Fruit fly (Drosophila melanogaster) whole organism, embryonic: ENCODE measurements around the gene Enoph.

Experiments
- CG10147 ChIP-seq: fragments of 200-800 bp; sonication (Bioruptor generic); optimal IDR thresholded peaks from 2 replicates; lab custom pipeline; 2019; ENCODE audit warnings: missing biosample characterization, mild to moderate bottlenecking, missing genetic modification characterization, moderate library complexity
- CG10543 ChIP-seq: fragments of 200-800 bp; sonication (Bioruptor generic); optimal IDR thresholded peaks from 3 replicates; lab custom pipeline; 2017; ENCODE audit warnings: missing biosample characterization, mild to moderate bottlenecking, missing genetic modification characterization, moderate library complexity
- CG11504 ChIP-seq: fragments of 200-800 bp; sonication (Bioruptor generic); optimal IDR thresholded peaks from 3 replicates; lab custom pipeline; 2019; ENCODE audit warnings: missing biosample characterization, mild to moderate bottlenecking, missing genetic modification characterization, moderate library complexity
- CG11560 ChIP-seq: fragments of 200-800 bp; sonication (Bioruptor generic); IDR thresholded peaks from 3 replicates; pipeline ENCODE4 v1.3.6; 2022; ENCODE audit warnings: missing biosample characterization, missing genetic modification characterization
- CG11723 ChIP-seq: fragments of 200-800 bp; sonication (Bioruptor generic); optimal IDR thresholded peaks from 2 replicates; lab custom pipeline; 2017; ENCODE audit warnings: missing biosample characterization, mild to moderate bottlenecking, missing genetic modification characterization
- CG12769 ChIP-seq: fragments of 200-800 bp; sonication (Bioruptor generic); optimal IDR thresholded peaks from 2 replicates; lab custom pipeline; 2019; ENCODE audit warnings: missing biosample characterization, mild to moderate bottlenecking, missing genetic modification characterization, moderate library complexity
- CG15269 ChIP-seq: fragments of 200-800 bp; sonication (Bioruptor generic); optimal IDR thresholded peaks from 2 replicates; lab custom pipeline; 2018; ENCODE audit warnings: missing biosample characterization, mild to moderate bottlenecking, missing genetic modification characterization, moderate library complexity
- CG17186 ChIP-seq: fragments of 200-800 bp; sonication (Bioruptor generic); optimal IDR thresholded peaks from 3 replicates; lab custom pipeline; 2017; ENCODE audit warnings: missing biosample characterization, missing genetic modification reagents, missing genetic modification characterization
- CG2129 ChIP-seq: fragments of 200-800 bp; sonication (Bioruptor generic); IDR thresholded peaks from 2 replicates; pipeline ENCODE4 v1.3.6; 2022; ENCODE audit warnings: missing biosample characterization, missing genetic modification characterization; ENCODE audit not compliant: partially characterized antibody
- CG2202 ChIP-seq: fragments of 200-800 bp; sonication (Bioruptor generic); optimal IDR thresholded peaks from 2 replicates; lab custom pipeline; 2018; ENCODE audit warnings: missing biosample characterization, mild to moderate bottlenecking, missing genetic modification characterization
- CG30403 ChIP-seq: fragments of 200-800 bp; sonication (Bioruptor generic); optimal IDR thresholded peaks from 3 replicates; lab custom pipeline; 2016; ENCODE audit warnings: missing biosample characterization, missing genetic modification characterization
- CG3838 ChIP-seq: fragments of 200-800 bp; sonication (Bioruptor generic); optimal IDR thresholded peaks from 3 replicates; lab custom pipeline; 2016; ENCODE audit warnings: missing biosample characterization, missing genetic modification characterization
- CG6765 ChIP-seq: fragments of 200-800 bp; sonication (Bioruptor generic); optimal IDR thresholded peaks from 3 replicates; lab custom pipeline; 2017; ENCODE audit warnings: missing biosample characterization, mild to moderate bottlenecking, missing genetic modification characterization
- CG7372 ChIP-seq: fragments of 200-800 bp; sonication (Bioruptor generic); IDR thresholded peaks from 2 replicates; pipeline ENCODE4 v1.3.6; 2022; ENCODE audit warnings: missing biosample characterization, missing genetic modification characterization
- CG7786 ChIP-seq: fragments of 200-800 bp; sonication (Bioruptor generic); optimal IDR thresholded peaks from 2 replicates; lab custom pipeline; 2016; ENCODE audit warnings: missing biosample characterization, missing genetic modification characterization
- CG9437 ChIP-seq: fragments of 200-800 bp; sonication (Bioruptor generic); optimal IDR thresholded peaks from 2 replicates; lab custom pipeline; 2018; ENCODE audit warnings: missing biosample characterization, mild to moderate bottlenecking, missing genetic modification characterization
- CG9609 ChIP-seq: fragments of 200-800 bp; sonication (Bioruptor generic); optimal IDR thresholded peaks from 3 replicates; lab custom pipeline; 2016; ENCODE audit warnings: missing biosample characterization, missing genetic modification characterization
- CG9727 ChIP-seq: fragments of 200-800 bp; sonication (Bioruptor generic); optimal IDR thresholded peaks from 3 replicates; lab custom pipeline; 2017; ENCODE audit warnings: missing biosample characterization, mild to moderate bottlenecking, missing genetic modification characterization
- CG9817 ChIP-seq: fragments of 200-800 bp; sonication (Bioruptor generic); optimal IDR thresholded peaks from 2 replicates; lab custom pipeline; 2018; ENCODE audit warnings: missing biosample characterization, mild to moderate bottlenecking, missing genetic modification characterization, moderate library complexity
- Dad ChIP-seq: fragments of 200-800 bp; sonication (Bioruptor generic); optimal IDR thresholded peaks from 3 replicates; lab custom pipeline; 2016; ENCODE audit warnings: missing biosample characterization, missing genetic modification characterization
- Dp ChIP-seq: fragments of 200-800 bp; sonication (Bioruptor generic); optimal IDR thresholded peaks from 2 replicates; lab custom pipeline; 2018; ENCODE audit warnings: missing biosample characterization, mild to moderate bottlenecking, missing genetic modification characterization, moderate library complexity
- Gug ChIP-seq: fragments of 200-800 bp; sonication (Bioruptor generic); IDR thresholded peaks from 4 replicates; pipeline ENCODE4 v1.3.6; 2022; ENCODE audit warnings: missing biosample characterization, missing genetic modification characterization
- H15 ChIP-seq: fragments of 200-800 bp; sonication (Bioruptor generic); IDR thresholded peaks from 3 replicates; pipeline ENCODE4 v1.3.6; 2022; ENCODE audit warnings: missing biosample characterization, missing genetic modification characterization
- HmgZ ChIP-seq: fragments of 200-800 bp; sonication (Bioruptor generic); optimal IDR thresholded peaks from 2 replicates; lab custom pipeline; 2018; ENCODE audit warnings: missing biosample characterization, mild to moderate bottlenecking, missing genetic modification characterization
- Hr3 ChIP-seq: fragments of 200-800 bp; sonication (Bioruptor generic); optimal IDR thresholded peaks from 3 replicates; lab custom pipeline; 2016; ENCODE audit warnings: missing biosample characterization, missing genetic modification characterization
- Jarid2 ChIP-seq: fragments of 200-800 bp; sonication (Bioruptor generic); optimal IDR thresholded peaks from 3 replicates; lab custom pipeline; 2017; ENCODE audit warnings: mild to moderate bottlenecking, missing biosample characterization, missing genetic modification reagents, missing genetic modification characterization
- Nf-YA ChIP-seq: fragments of 200-800 bp; sonication (Bioruptor generic); IDR thresholded peaks from 2 replicates; pipeline ENCODE4 v1.3.6; 2022; ENCODE audit warnings: missing biosample characterization, missing genetic modification characterization
- Pdp1 ChIP-seq, 2 experiments: fragments of 200-800 bp; sonication (Bioruptor generic); optimal IDR thresholded peaks; 3 replicates each; lab custom pipeline; 2016; ENCODE audit warnings: missing biosample characterization in 2 of 2, missing genetic modification characterization in 2 of 2, mild to moderate bottlenecking in 1 of 2, moderate library complexity in 1 of 2
- Ravus ChIP-seq: fragments of 200-800 bp; sonication (Bioruptor generic); IDR thresholded peaks from 2 replicates; pipeline ENCODE4 v1.3.6; 2022; ENCODE audit warnings: missing biosample characterization, missing genetic modification characterization
- Scr ChIP-seq: fragments of 200-800 bp; sonication (Bioruptor generic); IDR thresholded peaks from 2 replicates; pipeline ENCODE4 v1.3.6; 2022; ENCODE audit warnings: missing biosample characterization, missing genetic modification characterization; ENCODE audit not compliant: partially characterized antibody
- aop ChIP-seq: fragments of 200-800 bp; sonication (Bioruptor generic); IDR thresholded peaks from 2 replicates; pipeline ENCODE4 v1.3.6; 2022; ENCODE audit warnings: missing biosample characterization, missing genetic modification characterization
- az2 ChIP-seq: fragments of 200-800 bp; sonication (Bioruptor generic); optimal IDR thresholded peaks from 3 replicates; lab custom pipeline; 2016; ENCODE audit warnings: missing biosample characterization, missing genetic modification characterization
- bigmax ChIP-seq: fragments of 200-800 bp; sonication (Bioruptor generic); optimal IDR thresholded peaks from 2 replicates; lab custom pipeline; 2018; ENCODE audit warnings: missing biosample characterization, mild to moderate bottlenecking, missing genetic modification characterization
- bsh ChIP-seq, 2 experiments: fragments of 200-800 bp; sonication (Bioruptor generic); optimal IDR thresholded peaks; 2 replicates each; lab custom pipeline; 2017 to 2018; ENCODE audit warnings: mild to moderate bottlenecking in 2 of 2, missing biosample characterization in 2 of 2, missing genetic modification characterization in 2 of 2, moderate library complexity in 1 of 2
- chif ChIP-seq, 2 experiments: fragments of 200-800 bp; sonication (Bioruptor generic); optimal IDR thresholded peaks; 3 replicates each; lab custom pipeline; 2016; ENCODE audit warnings: missing biosample characterization in 2 of 2, missing genetic modification characterization in 2 of 2
- dysf ChIP-seq: fragments of 200-800 bp; sonication (Bioruptor generic); IDR thresholded peaks from 3 replicates; pipeline ENCODE4 v1.3.6; 2022; ENCODE audit warnings: missing biosample characterization, missing genetic modification characterization
- emc ChIP-seq: fragments of 200-800 bp; sonication (Bioruptor generic); optimal IDR thresholded peaks from 2 replicates; lab custom pipeline; 2016; ENCODE audit warnings: missing biosample characterization, missing genetic modification characterization
- eve ChIP-seq, 2 experiments: fragments of >200 bp; optimal IDR thresholded peaks; 2 replicates each; lab custom pipeline; 2017; ENCODE audit warnings: missing biosample characterization in 2 of 2, missing genetic modification characterization in 2 of 2
- grau ChIP-seq: fragments of 200-800 bp; optimal IDR thresholded peaks from 3 replicates; lab custom pipeline; 2019; ENCODE audit warnings: missing biosample characterization, mild to moderate bottlenecking, missing genetic modification characterization, moderate library complexity
- ham ChIP-seq: fragments of 200-800 bp; sonication (Bioruptor generic); IDR thresholded peaks from 2 replicates; pipeline ENCODE4 v1.3.6; 2022; ENCODE audit warnings: missing biosample characterization, missing genetic modification characterization
- hth ChIP-seq: fragments of >200 bp; optimal IDR thresholded peaks from 2 replicates; lab custom pipeline; 2017; ENCODE audit warnings: inconsistent platforms
- kay ChIP-seq: fragments of 200-800 bp; sonication (Bioruptor generic); optimal IDR thresholded peaks from 2 replicates; lab custom pipeline; 2016; ENCODE audit warnings: missing biosample characterization, missing genetic modification characterization
- pfk ChIP-seq: fragments of 200-800 bp; sonication (Bioruptor generic); optimal IDR thresholded peaks from 2 replicates; lab custom pipeline; 2018; ENCODE audit warnings: missing biosample characterization, mild to moderate bottlenecking, missing genetic modification characterization, moderate library complexity
- pho ChIP-seq: fragments of 200-800 bp; sonication (Bioruptor generic); optimal IDR thresholded peaks from 2 replicates; lab custom pipeline; 2016; ENCODE audit warnings: missing biosample characterization, missing genetic modification characterization
- phol ChIP-seq: fragments of 200-800 bp; sonication (Bioruptor generic); optimal IDR thresholded peaks from 3 replicates; lab custom pipeline; 2018; ENCODE audit warnings: missing biosample characterization, mild to moderate bottlenecking, missing genetic modification characterization, moderate library complexity
- zen ChIP-seq: fragments of 200-800 bp; sonication (Bioruptor generic); optimal IDR thresholded peaks from 3 replicates; lab custom pipeline; 2018; ENCODE audit warnings: missing biosample characterization, mild to moderate bottlenecking, missing genetic modification characterization, moderate library complexity
- zf30C ChIP-seq: fragments of 200-800 bp; sonication (Bioruptor generic); optimal IDR thresholded peaks from 3 replicates; lab custom pipeline; 2018; ENCODE audit warnings: missing biosample characterization, mild to moderate bottlenecking, missing genetic modification characterization

The Enoph gene

dm6 chr3R:5211901-5212758 lies 44.4 kb downstream of the Enoph start (continued):
- TF ChIP-seq phol = peak; percentile 85
- peak; percentile 87 to 88 for TF ChIP-seq eve (GFP tag; optimal IDR thresholded peaks at IDR 0.05; lab: Kevin White, UChicago)
- TF ChIP-seq ham = no peak
- TF ChIP-seq Hr3 (GFP tag; lab: Kevin White, UChicago) = peak; percentile 74
- TF ChIP-seq Dp (GFP tag; lab: Kevin White, UChicago) = no peak
- TF ChIP-seq CG17186 = peak; percentile 14
- TF ChIP-seq CG6765 (GFP tag; lab: Kevin White, UChicago) = no peak
- TF ChIP-seq CG11504 = peak; percentile 73
- no peak for TF ChIP-seq pho (GFP tag; lab: Kevin White, UChicago)
- TF ChIP-seq Gug (GFP tag; lab: Robert Waterston, UW) = peak; percentile 64; the same call in 2 of the 4 replicates
- no peak for TF ChIP-seq Nf-YA (GFP tag; lab: Robert Waterston, UW)
- peak; percentile 100 for TF ChIP-seq zf30C (GFP tag; lab: Kevin White, UChicago)
- no peak for TF ChIP-seq emc (GFP tag; lab: Kevin White, UChicago)
- no peak for TF ChIP-seq CG11560 (tag; lab: Robert Waterston, UW)
- TF ChIP-seq grau = peak; percentile 76
- no peak for TF ChIP-seq CG7372 (GFP tag; lab: Robert Waterston, UW)

DNA sequence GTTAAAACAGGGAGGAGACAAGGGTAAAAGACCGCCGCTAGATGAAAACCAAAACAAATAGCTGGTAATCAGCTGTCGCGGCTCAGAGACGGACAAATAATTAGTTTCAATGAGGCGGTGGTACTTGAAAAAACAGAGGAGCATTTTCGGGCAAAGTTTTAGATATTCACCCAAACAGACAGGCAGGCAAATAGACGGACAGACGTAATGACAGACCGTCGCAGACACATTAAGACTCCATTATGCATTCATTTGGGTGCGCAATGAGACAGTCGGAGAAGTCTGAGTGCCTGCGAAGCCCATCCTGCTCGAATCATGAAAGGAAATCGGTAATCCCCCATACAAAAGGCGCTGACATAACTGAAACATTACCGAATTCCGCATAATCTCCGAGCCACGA lies 45.1 kb downstream of the Enoph start:
- no peak for TF ChIP-seq CG10543 (GFP tag; lab: Kevin White, UChicago)
- TF ChIP-seq zen = peak; percentile 99
- 0 out of 2 replicates have a peak, but pooled peaks have one; percentile 13 for TF ChIP-seq Scr (GFP tag; lab: Robert Waterston, UW)

DNA sequence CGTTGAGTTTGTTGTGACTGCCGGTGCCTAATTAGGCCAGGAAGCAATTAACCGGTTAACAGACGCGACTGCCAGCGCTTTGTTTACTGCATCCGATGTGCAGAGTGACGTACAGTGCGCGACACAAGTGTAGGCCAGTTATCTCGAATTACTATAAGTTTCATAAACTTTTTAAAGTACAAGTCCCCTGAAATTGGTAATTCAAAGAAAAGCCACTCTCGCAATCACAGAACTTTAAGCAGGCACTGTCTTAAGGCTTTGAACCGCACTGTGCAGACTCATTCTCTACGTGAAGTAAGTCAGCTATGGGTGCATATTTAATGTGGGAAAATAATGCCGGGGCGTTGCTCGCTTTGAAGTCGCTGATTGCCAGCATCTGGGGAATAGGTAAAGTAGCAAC lies 47.0 kb downstream of the Enoph start:
- TF ChIP-seq CG15269 (tag; lab: Kevin White, UChicago) (peak; percentile 35), bsh (GFP tag; optimal IDR thresholded peaks at IDR 0.05; lab: Kevin White, UChicago) (peak; percentile 73 to 77), Jarid2 (no peak), HmgZ (no peak), CG2202 (tag; lab: Kevin White, UChicago) (no peak), Pdp1 (GFP tag; optimal IDR thresholded peaks at IDR 0.05; lab: Kevin White, UChicago) (peak; percentile 17 to 21), bigmax (GFP tag; lab: Kevin White, UChicago) (no peak), CG9817 (tag; lab: Kevin White, UChicago) (no peak), CG30403 (peak; percentile 26), CG11723 (no peak), CG7372 (GFP tag; lab: Robert Waterston, UW) (0 out of 2 replicates have a peak, but pooled peaks have one; percentile 9), chif (GFP tag; optimal IDR thresholded peaks at IDR 0.05; lab: Kevin White, UChicago) (peak in 1 of 2 experiments; percentile 55), CG3838 (GFP tag; lab: Kevin White, UChicago) (no peak), pfk (GFP tag; lab: Kevin White, UChicago) (no peak), CG9609 (peak; percentile 21), Dad (no peak), CG9727 (no peak), Ravus (GFP tag; lab: Robert Waterston, UW) (no peak), CG2129 (GFP tag; lab: Robert Waterston, UW) (no peak), CG7786 (GFP tag; lab: Kevin White, UChicago) (no peak), H15 (GFP tag; lab: Robert Waterston, UW) (peak; percentile 65; the same call in 2 of the 3 replicates), CG10147 (no peak), CG12769 (tag; lab: Kevin White, UChicago) (peak; percentile 10), kay (GFP tag; lab: Kevin White, UChicago) (no peak), dysf (GFP tag; lab: Robert Waterston, UW) (peak; percentile 57; the same call in 1 of the 3 replicates), aop (no peak), hth (lab: Kevin White, UChicago) (no peak), az2 (GFP tag; lab: Kevin White, UChicago) (peak; percentile 35), CG9437 (GFP tag; lab: Kevin White, UChicago) (peak; percentile 13)
